Fruit fly (Drosophila melanogaster): ENCODE results near the gene slx1.

Gene slx1

DNA sequence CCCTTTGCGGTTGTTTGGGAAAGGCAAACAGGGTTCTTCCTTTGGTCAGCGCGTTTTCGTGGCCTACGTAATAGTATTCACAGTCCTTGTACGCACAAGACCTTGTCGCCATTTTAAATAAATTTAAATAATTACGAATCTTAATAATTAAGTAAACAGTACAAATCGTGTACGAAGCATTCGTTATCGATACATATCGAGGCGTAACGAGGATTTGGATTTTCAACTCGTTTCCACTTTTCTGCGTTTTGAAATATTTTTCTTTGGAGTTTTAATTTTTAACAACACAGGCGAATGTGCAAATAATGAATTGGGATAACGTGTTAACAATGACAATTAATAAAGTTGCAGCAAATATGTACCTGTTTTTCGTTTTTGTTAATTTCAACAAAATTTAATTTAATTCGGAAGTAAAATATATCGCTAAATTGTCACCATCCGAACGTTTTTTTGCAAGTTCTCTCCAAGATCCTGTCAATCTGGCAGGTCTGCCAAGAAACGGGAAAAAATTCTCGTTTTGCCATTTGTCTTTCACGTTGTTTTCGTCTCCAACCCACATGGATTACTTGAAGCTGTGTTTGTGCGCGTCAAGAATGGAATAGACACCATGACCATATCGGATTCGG is 3.8 kb downstream of the slx1 start, which contains the start of the genes Dlip2 and rpk:
TSS of gene Dlip2 (minus strand) at position 199 of the 626 bp plus-strand sequence.
TSS of gene rpk (plus strand) at position 525 of the 626 bp plus-strand sequence.
- TF ChIP-seq Med (GFP tag) (peak; percentile 55), Abd-B (GFP tag; optimal IDR thresholded peaks at IDR 0.05) (no peak), CG8281 (tag; optimal IDR thresholded peaks at IDR 0.05) (no peak), CG2678 (tag; optimal IDR thresholded peaks at IDR 0.05) (no peak), Ptx1 (GFP tag; IDR thresholded peaks at IDR 0.05) (no peak), CG4424 (GFP tag; optimal IDR thresholded peaks at IDR 0.05) (no peak), Sry-β (GFP tag; optimal IDR thresholded peaks at IDR 0.05) (peak; percentile 62), Deaf1 (tag; optimal IDR thresholded peaks at IDR 0.05) (peak; percentile 23), vvl (GFP tag; IDR thresholded peaks at IDR 0.05) (peak; percentile 79), odd (GFP tag; optimal IDR thresholded peaks at IDR 0.05) (no peak), CG9215 (GFP tag; IDR thresholded peaks at IDR 0.05) (no peak), fd102C (GFP tag; optimal IDR thresholded peaks at IDR 0.05) (no peak), Oli (tag; optimal IDR thresholded peaks at IDR 0.05) (no peak), Myb (GFP tag; optimal IDR thresholded peaks at IDR 0.05) (peak; percentile 32), CG7357 (GFP tag; IDR thresholded peaks at IDR 0.05) (peak; percentile 92), CG8924 (tag; optimal IDR thresholded peaks at IDR 0.05) (peak; percentile 30), CG31441 (GFP tag; IDR thresholded peaks at IDR 0.05) (no peak), Hr51 (GFP tag; optimal IDR thresholded peaks at IDR 0.05) (no peak), CG10267 (tag; optimal IDR thresholded peaks at IDR 0.05) (peak; percentile 30), CG2889 (GFP tag; IDR thresholded peaks at IDR 0.05) (no peak), stwl (tag; optimal IDR thresholded peaks at IDR 0.05) (peak; percentile 59), CG3995 (GFP tag; optimal IDR thresholded peaks at IDR 0.05) (peak; percentile 12), CG14860 (GFP tag; IDR thresholded peaks at IDR 0.05; ENCODE audit: partially characterized antibody) (peak; percentile 83), zf30C (GFP tag; optimal IDR thresholded peaks at IDR 0.05) (no peak), Oaz (GFP tag; IDR thresholded peaks at IDR 0.05) (no peak), Dp (GFP tag; optimal IDR thresholded peaks at IDR 0.05) (peak; percentile 49), CG3281 (GFP tag; optimal IDR thresholded peaks at IDR 0.05) (no peak), Doc3 (GFP tag; IDR thresholded peaks at IDR 0.05; ENCODE audit: partially characterized antibody) (peak; percentile 86), trem (tag; optimal IDR thresholded peaks at IDR 0.05) (peak; percentile 45), tio (GFP tag; optimal IDR thresholded peaks at IDR 0.05) (no peak), cwo (GFP tag; optimal IDR thresholded peaks at IDR 0.05) (no peak), CG2116 (GFP tag; optimal IDR thresholded peaks at IDR 0.05) (peak; percentile 66), CG10366 (GFP tag; IDR thresholded peaks at IDR 0.05) (no peak), grau (tag; optimal IDR thresholded peaks at IDR 0.05) (peak; percentile 4), YL-1 (GFP tag; optimal IDR thresholded peaks at IDR 0.05) (peak; percentile 48), seq (GFP tag; IDR thresholded peaks at IDR 0.05) (no peak), HLH3B (GFP tag; IDR thresholded peaks at IDR 0.05) (no peak), CkIIα-i1 (GFP tag; IDR thresholded peaks at IDR 0.05) (no peak), nerfin-1 (tag; optimal IDR thresholded peaks at IDR 0.05) (no peak), Side (GFP tag; optimal IDR thresholded peaks at IDR 0.05) (no peak), C15 (GFP tag; IDR thresholded peaks at IDR 0.05) (no peak), CG13424 (tag; optimal IDR thresholded peaks at IDR 0.05) (no peak), CG18011 (GFP tag; optimal IDR thresholded peaks at IDR 0.05) (no peak), Dll (GFP tag; IDR thresholded peaks at IDR 0.05; ENCODE audit: partially characterized antibody) (peak; percentile 92), Lhr (GFP tag; optimal IDR thresholded peaks at IDR 0.05) (no peak), CG11723 (GFP tag; optimal IDR thresholded peaks at IDR 0.05) (no peak), gem (tag; optimal IDR thresholded peaks at IDR 0.05) (peak; percentile 24), CG6854 (GFP tag; optimal IDR thresholded peaks at IDR 0.05) (no peak), wor (GFP tag; IDR thresholded peaks at IDR 0.05) (no peak), Chrac-16 (GFP tag; optimal IDR thresholded peaks at IDR 0.05) (no peak)
